Worm (Caenorhabditis elegans): Measurements from ENCODE around the gene C17C3.1.

Gene C17C3.1

DNA sequence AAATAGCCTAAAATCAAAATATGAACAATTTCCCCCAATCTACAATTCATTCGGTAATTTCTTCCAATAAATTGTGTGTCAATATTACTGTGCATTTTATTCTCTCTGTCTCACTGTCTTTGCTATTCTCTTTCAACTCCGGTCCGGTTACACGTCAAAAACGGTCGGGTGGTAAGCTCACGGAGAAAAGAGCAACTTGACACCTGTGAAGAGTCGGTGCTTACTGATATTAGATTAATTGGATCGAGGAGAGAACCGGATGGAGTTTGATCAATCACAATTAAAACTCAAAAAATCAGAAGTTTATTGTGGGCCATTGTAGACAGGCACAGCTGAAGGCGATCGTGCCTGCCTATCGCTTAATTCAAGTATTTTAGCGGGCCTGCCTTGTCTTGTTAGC lies 4.6 kb downstream of the C17C3.1 start:
- TF ChIP-seq dmd-4 (tag; optimal IDR thresholded peaks at IDR 0.05; ENCODE audit: borderline replicate concordance) (no peak), pqm-1 (tag; optimal IDR thresholded peaks at IDR 0.05) (no peak), npax-4 (tag; optimal IDR thresholded peaks at IDR 0.05) (no peak), pax-1 (tag; optimal IDR thresholded peaks at IDR 0.05) (no peak), elt-2 (tag; optimal IDR thresholded peaks at IDR 0.05) (no peak), tbx-2 (tag; optimal IDR thresholded peaks at IDR 0.05) (no peak), ref-2 (tag; optimal IDR thresholded peaks at IDR 0.05) (no peak), ceh-14 (tag; optimal IDR thresholded peaks at IDR 0.05) (no peak), unc-55 (GFP tag; optimal IDR thresholded peaks at IDR 0.05) (no peak), ceh-19 (GFP tag; optimal IDR thresholded peaks at IDR 0.05) (no peak), madf-2 (tag; optimal IDR thresholded peaks at IDR 0.05) (no peak), nhr-232 (tag; optimal IDR thresholded peaks at IDR 0.05) (no peak), lim-6 (tag; optimal IDR thresholded peaks at IDR 0.05) (no peak), syd-9 (tag; optimal IDR thresholded peaks at IDR 0.05) (no peak), sox-4 (tag; optimal IDR thresholded peaks at IDR 0.05) (no peak), ceh-22 (tag; optimal IDR thresholded peaks at IDR 0.05) (no peak), fkh-10 (GFP tag; optimal IDR thresholded peaks at IDR 0.05) (no peak)

DNA sequence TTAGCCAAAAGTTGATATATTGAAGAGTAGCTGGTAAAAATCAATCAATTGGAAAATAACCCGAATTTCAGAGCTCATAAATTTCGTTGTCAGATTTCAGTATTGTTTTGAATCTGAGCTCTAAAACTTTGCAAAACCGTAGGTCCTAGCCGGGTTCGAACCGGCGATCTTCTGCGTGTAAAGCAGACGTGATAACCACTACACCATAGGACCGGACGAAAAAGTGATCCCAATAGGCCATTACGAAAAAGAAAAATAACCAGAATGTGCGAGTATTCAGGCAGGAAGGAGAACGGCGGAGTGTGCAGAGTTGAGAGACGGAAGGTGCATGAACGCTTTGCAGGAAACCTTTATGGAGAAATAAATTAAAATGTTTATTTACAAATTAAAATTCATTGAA lies 6.7 kb downstream of the C17C3.1 start:
- TF ChIP-seq hlh-6 (tag; optimal IDR thresholded peaks at IDR 0.05): peak; percentile 37
- peak; percentile 36 for TF ChIP-seq che-1 (tag; optimal IDR thresholded peaks at IDR 0.05)
- TF ChIP-seq nhr-232 (tag; optimal IDR thresholded peaks at IDR 0.05): peak; percentile 47
- TF ChIP-seq syd-9 (tag; optimal IDR thresholded peaks at IDR 0.05): peak; percentile 33
- peak; percentile 55 for TF ChIP-seq ceh-6 (GFP tag; optimal IDR thresholded peaks at IDR 0.05)
- TF ChIP-seq pha-2 (tag; optimal IDR thresholded peaks at IDR 0.05): peak; percentile 42
- peak; percentile 32 for TF ChIP-seq lin-11 (tag; optimal IDR thresholded peaks at IDR 0.05)
- peak; percentile 27 for TF ChIP-seq fkh-6 (tag; optimal IDR thresholded peaks at IDR 0.05)
- TF ChIP-seq ceh-34 (tag; optimal IDR thresholded peaks at IDR 0.05): peak; percentile 21
- no peak for TF ChIP-seq tbx-7 (tag; optimal IDR thresholded peaks at IDR 0.05)
- no peak for TF ChIP-seq ets-4 (tag; optimal IDR thresholded peaks at IDR 0.05)
- peak; percentile 41 for TF ChIP-seq Y22D7AL.16 (tag; optimal IDR thresholded peaks at IDR 0.05)
- TF ChIP-seq nfya-1 (tag; optimal IDR thresholded peaks at IDR 0.05): peak; percentile 9
- TF ChIP-seq T23F11.4 (GFP tag; optimal IDR thresholded peaks at IDR 0.05): no peak
- TF ChIP-seq ceh-14 (tag; optimal IDR thresholded peaks at IDR 0.05): no peak
- no peak for TF ChIP-seq hlh-13 (GFP tag; optimal IDR thresholded peaks at IDR 0.05)
- TF ChIP-seq ceh-48 (tag; optimal IDR thresholded peaks at IDR 0.05): peak; percentile 0
- TF ChIP-seq elt-2 (tag; optimal IDR thresholded peaks at IDR 0.05): peak; percentile 86
- peak; percentile 39 for TF ChIP-seq C38D4.7 (GFP tag; optimal IDR thresholded peaks at IDR 0.05)
- TF ChIP-seq sox-4 (tag; optimal IDR thresholded peaks at IDR 0.05): peak; percentile 23
- TF ChIP-seq ceh-30 (tag; optimal IDR thresholded peaks at IDR 0.05): no peak
- peak; percentile 43 for TF ChIP-seq dve-1 (tag; optimal IDR thresholded peaks at IDR 0.05)
- TF ChIP-seq tbx-2 (tag; optimal IDR thresholded peaks at IDR 0.05): peak; percentile 25
- TF ChIP-seq rnt-1 (tag; optimal IDR thresholded peaks at IDR 0.05): no peak
- TF ChIP-seq ceh-19 (GFP tag; optimal IDR thresholded peaks at IDR 0.05): peak; percentile 17

DNA sequence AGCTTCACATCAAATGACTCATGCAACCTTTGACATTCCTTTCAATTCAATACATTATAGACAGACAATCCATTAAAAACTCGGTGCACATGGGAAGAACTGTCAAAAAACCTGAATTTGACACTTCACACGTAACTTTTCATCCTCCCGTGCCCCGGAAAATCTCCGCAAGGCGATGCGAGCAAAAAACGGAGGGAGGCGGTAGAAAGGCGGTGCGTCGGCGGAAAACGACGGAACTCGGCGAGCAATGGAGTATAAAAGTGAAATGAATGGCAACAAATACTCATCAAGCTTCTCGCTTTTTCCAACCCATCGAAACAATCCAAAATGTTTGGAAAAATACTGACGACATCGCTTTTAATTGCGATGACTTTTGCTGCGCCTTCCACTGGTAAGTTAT lies 7.7 kb downstream of the C17C3.1 start, which contains the start of gene T25E4.1:
T25E4.1 (plus strand) TSS at position 301 of the 400 bp plus-strand sequence.
- TF ChIP-seq ceh-2 (tag; optimal IDR thresholded peaks at IDR 0.05) (no peak), tbx-7 (tag; optimal IDR thresholded peaks at IDR 0.05) (no peak), ztf-16 (tag; optimal IDR thresholded peaks at IDR 0.05) (no peak), nhr-232 (tag; optimal IDR thresholded peaks at IDR 0.05) (no peak), nfya-1 (tag; optimal IDR thresholded peaks at IDR 0.05) (no peak), K02D7.2 (tag; optimal IDR thresholded peaks at IDR 0.05) (no peak), pag-3 (tag; optimal IDR thresholded peaks at IDR 0.05; ENCODE audit: borderline replicate concordance) (no peak), dve-1 (tag; optimal IDR thresholded peaks at IDR 0.05) (no peak), C08G9.2 (tag; optimal IDR thresholded peaks at IDR 0.05) (no peak), pros-1 (tag; optimal IDR thresholded peaks at IDR 0.05) (no peak), F13H6.1 (tag; optimal IDR thresholded peaks at IDR 0.05) (no peak), lin-11 (tag; optimal IDR thresholded peaks at IDR 0.05) (no peak), tbx-2 (tag; optimal IDR thresholded peaks at IDR 0.05) (no peak)

Measured in whole organism, late embryonic.